Worm (Caenorhabditis elegans) whole organism, L3 larva: ENCODE results near the gene pgm-1.

ENCODE experiments used
- R02D3.7 ChIP-seq: fragments of 150-350 bp; optimal IDR thresholded peaks from 2 replicates; lab custom pipeline; 2014; ENCODE audit warnings: missing biosample characterization, missing genetic modification characterization
- ZK546.5 ChIP-seq: sonication (generic microtip); optimal IDR thresholded peaks from 2 replicates; lab custom pipeline; 2017; ENCODE audit warnings: missing biosample characterization, missing genetic modification characterization
- aly-2 ChIP-seq: fragments of 150-350 bp; optimal IDR thresholded peaks from 2 replicates; lab custom pipeline; 2014; ENCODE audit warnings: missing biosample characterization, missing genetic modification characterization
- ama-1 ChIP-seq: fragments of 150-350 bp; optimal IDR thresholded peaks from 2 replicates; lab custom pipeline; 2018
- ceh-16 ChIP-seq: sonication (generic microtip); optimal IDR thresholded peaks from 2 replicates; lab custom pipeline; 2017; ENCODE audit warnings: missing biosample characterization, missing genetic modification characterization
- ceh-28 ChIP-seq: fragments of 150-350 bp; optimal IDR thresholded peaks from 2 replicates; lab custom pipeline; 2014; ENCODE audit warnings: missing biosample characterization, missing genetic modification reagents, missing genetic modification characterization
- ceh-82 ChIP-seq: fragments of 150-350 bp; optimal IDR thresholded peaks from 2 replicates; lab custom pipeline; 2014; ENCODE audit warnings: missing biosample characterization, missing genetic modification characterization
- ceh-9 ChIP-seq: sonication (generic microtip); optimal IDR thresholded peaks from 2 replicates; lab custom pipeline; 2018; ENCODE audit warnings: missing biosample characterization, missing genetic modification characterization
- egl-27 ChIP-seq: sonication (generic microtip); optimal IDR thresholded peaks from 4 replicates; lab custom pipeline; 2017; ENCODE audit warnings: missing biosample characterization, missing genetic modification reagents, missing genetic modification characterization
- egl-5 ChIP-seq: fragments of 150-350 bp; optimal IDR thresholded peaks from 2 replicates; lab custom pipeline; 2017; ENCODE audit warnings: missing biosample characterization, missing genetic modification reagents, missing genetic modification characterization, inconsistent platforms
- elt-1 ChIP-seq: fragments of 150-350 bp; optimal IDR thresholded peaks from 2 replicates; lab custom pipeline; 2014; ENCODE audit warnings: missing biosample characterization, missing genetic modification characterization
- elt-2 ChIP-seq: sonication (generic microtip); optimal IDR thresholded peaks from 2 replicates; lab custom pipeline; 2016; ENCODE audit warnings: missing genetic modification reagents, mild to moderate bottlenecking, missing genetic modification characterization, missing compliant biosample characterization
- elt-3 ChIP-seq, 3 experiments: fragments of 150-350 bp in 1 of 3; sonication (generic microtip) in 2 of 3; optimal IDR thresholded peaks; 2 replicates in 2 of 3; 4 replicates in 1 of 3; lab custom pipeline; 2014 to 2017; ENCODE audit warnings: missing biosample characterization in 3 of 3, missing genetic modification characterization in 3 of 3
- eor-1 ChIP-seq, 2 experiments: fragments of 150-350 bp; optimal IDR thresholded peaks; 2 replicates each; lab custom pipeline; 2014 to 2018; ENCODE audit warnings: missing biosample characterization in 2 of 2, missing genetic modification characterization in 2 of 2
- fkh-10 ChIP-seq: sonication (generic microtip); optimal IDR thresholded peaks from 2 replicates; lab custom pipeline; 2017; ENCODE audit warnings: missing biosample characterization, missing genetic modification reagents, missing genetic modification characterization
- fkh-2 ChIP-seq: fragments of 150-350 bp; optimal IDR thresholded peaks from 2 replicates; lab custom pipeline; 2014; ENCODE audit warnings: missing biosample characterization, missing genetic modification reagents, missing genetic modification characterization
- fos-1 ChIP-seq: fragments of 150-350 bp; optimal IDR thresholded peaks from 2 replicates; lab custom pipeline; 2014; ENCODE audit warnings: missing biosample characterization, missing genetic modification characterization
- hmg-11 ChIP-seq: sonication (generic microtip); optimal IDR thresholded peaks from 2 replicates; lab custom pipeline; 2016; ENCODE audit warnings: missing genetic modification characterization, missing compliant biosample characterization
- jun-1 ChIP-seq: fragments of 150-350 bp; optimal IDR thresholded peaks from 2 replicates; lab custom pipeline; 2014; ENCODE audit warnings: missing biosample characterization, missing genetic modification reagents, missing genetic modification characterization
- lin-15B ChIP-seq: fragments of 150-350 bp; optimal IDR thresholded peaks from 2 replicates; lab custom pipeline; 2014; ENCODE audit warnings: missing biosample characterization, missing genetic modification characterization
- lin-39 ChIP-seq: fragments of 150-350 bp; optimal IDR thresholded peaks from 2 replicates; lab custom pipeline; 2018; ENCODE audit warnings: missing biosample characterization, missing genetic modification reagents, missing genetic modification characterization
- lsy-12 ChIP-seq: sonication (generic microtip); optimal IDR thresholded peaks from 2 replicates; lab custom pipeline; 2016; ENCODE audit warnings: mild to moderate bottlenecking, missing genetic modification characterization, missing compliant biosample characterization
- mdl-1 ChIP-seq: fragments of 150-350 bp; optimal IDR thresholded peaks from 2 replicates; lab custom pipeline; 2014; ENCODE audit warnings: missing biosample characterization, missing genetic modification characterization
- mml-1 ChIP-seq: fragments of 150-350 bp; sonication (generic microtip); optimal IDR thresholded peaks from 3 replicates; lab custom pipeline; 2014; ENCODE audit warnings: missing biosample characterization, missing genetic modification characterization
- nhr-11 ChIP-seq: fragments of 150-350 bp; optimal IDR thresholded peaks from 2 replicates; lab custom pipeline; 2014; ENCODE audit warnings: missing biosample characterization, missing genetic modification characterization
- nhr-12 ChIP-seq: fragments of 150-350 bp; optimal IDR thresholded peaks from 2 replicates; lab custom pipeline; 2014; ENCODE audit warnings: missing biosample characterization, missing genetic modification characterization
- nhr-23 ChIP-seq: fragments of 150-350 bp; optimal IDR thresholded peaks from 2 replicates; lab custom pipeline; 2014; ENCODE audit warnings: missing biosample characterization, missing genetic modification reagents, missing genetic modification characterization
- nhr-237 ChIP-seq: fragments of 150-350 bp; optimal IDR thresholded peaks from 2 replicates; lab custom pipeline; 2014; ENCODE audit warnings: missing biosample characterization, missing genetic modification characterization
- nhr-25 ChIP-seq: sonication (generic microtip); optimal IDR thresholded peaks from 2 replicates; lab custom pipeline; 2017; ENCODE audit warnings: missing biosample characterization, missing genetic modification characterization
- nhr-28 ChIP-seq: fragments of 150-350 bp; optimal IDR thresholded peaks from 2 replicates; lab custom pipeline; 2014; ENCODE audit warnings: missing biosample characterization, missing genetic modification characterization
- nhr-43 ChIP-seq: sonication (generic microtip); optimal IDR thresholded peaks from 2 replicates; lab custom pipeline; 2016; ENCODE audit warnings: mild to moderate bottlenecking, missing genetic modification characterization, missing compliant biosample characterization; ENCODE audit not compliant: poor library complexity, severe bottlenecking
- nhr-67 ChIP-seq: fragments of 150-350 bp; optimal IDR thresholded peaks from 2 replicates; lab custom pipeline; 2014; ENCODE audit warnings: missing biosample characterization, missing genetic modification characterization
- nhr-76 ChIP-seq: fragments of 150-350 bp; sonication (generic microtip); optimal IDR thresholded peaks from 5 replicates; lab custom pipeline; 2014; ENCODE audit warnings: missing biosample characterization, missing genetic modification characterization
- nhr-77 ChIP-seq: fragments of 150-350 bp; optimal IDR thresholded peaks from 2 replicates; lab custom pipeline; 2014; ENCODE audit warnings: missing biosample characterization, missing genetic modification characterization
- pha-4 ChIP-seq: fragments of 150-350 bp; optimal IDR thresholded peaks from 2 replicates; lab custom pipeline; 2014; ENCODE audit warnings: missing biosample characterization, missing genetic modification reagents, missing genetic modification characterization
- pqm-1 ChIP-seq: fragments of 150-350 bp; optimal IDR thresholded peaks from 2 replicates; lab custom pipeline; 2017; ENCODE audit warnings: missing biosample characterization, missing genetic modification characterization, inconsistent platforms
- sea-2 ChIP-seq: fragments of 150-350 bp; sonication (generic microtip); optimal IDR thresholded peaks from 4 replicates; lab custom pipeline; 2014; ENCODE audit warnings: missing biosample characterization, missing genetic modification reagents, missing genetic modification characterization
- skn-1 ChIP-seq: fragments of 150-350 bp; optimal IDR thresholded peaks from 2 replicates; lab custom pipeline; 2014; ENCODE audit warnings: missing biosample characterization, missing genetic modification characterization
- snpc-4 ChIP-seq: fragments of 150-350 bp; optimal IDR thresholded peaks from 2 replicates; lab custom pipeline; 2014; ENCODE audit warnings: missing biosample characterization, missing genetic modification characterization
- tbx-2 ChIP-seq: sonication (generic microtip); optimal IDR thresholded peaks from 2 replicates; lab custom pipeline; 2016; ENCODE audit warnings: mild to moderate bottlenecking, missing genetic modification characterization, missing compliant biosample characterization
- unc-39 ChIP-seq: sonication (generic microtip); optimal IDR thresholded peaks from 4 replicates; lab custom pipeline; 2017; ENCODE audit warnings: missing biosample characterization, missing genetic modification characterization
- unc-62 ChIP-seq: fragments of 150-350 bp; sonication (generic microtip); optimal IDR thresholded peaks from 4 replicates; lab custom pipeline; 2014; ENCODE audit warnings: missing biosample characterization, missing genetic modification reagents, missing genetic modification characterization
- ztf-11 ChIP-seq: fragments of 150-350 bp; optimal IDR thresholded peaks from 2 replicates; lab custom pipeline; 2014; ENCODE audit warnings: missing biosample characterization, missing genetic modification characterization
- ztf-4 ChIP-seq: fragments of 150-350 bp; optimal IDR thresholded peaks from 2 replicates; lab custom pipeline; 2014; ENCODE audit warnings: missing biosample characterization, missing genetic modification characterization

pgm-1 gene

ce11 chrII:4904778-4905177 is 15.5 kb downstream of the pgm-1 start, which contains the start of gene btbd-10:
Gene btbd-10 (plus strand): TSS chrII:4905008.
- TF ChIP-seq elt-2 (tag; lab: Kevin White, UChicago) = peak; percentile 75
- no peak for TF ChIP-seq nhr-237 (tag; lab: Kevin White, UChicago)

ce11 chrII:4905331-4905730 is 16.1 kb downstream of the pgm-1 start:
- TF ChIP-seq fkh-10 (GFP tag; lab: Kevin White, UChicago) = no peak
- no peak for TF ChIP-seq fos-1 (tag; lab: Kevin White, UChicago)
- no peak for TF ChIP-seq snpc-4
- no peak for TF ChIP-seq mdl-1 (tag; lab: Kevin White, UChicago)
- TF ChIP-seq ztf-4 = no peak
- no peak for TF ChIP-seq nhr-23 (tag; lab: Kevin White, UChicago)
- TF ChIP-seq skn-1 (tag; lab: Kevin White, UChicago) = no peak
- TF ChIP-seq nhr-43 (tag; lab: Kevin White, UChicago) = no peak
- no peak for TF ChIP-seq pha-4
- no peak for TF ChIP-seq mml-1 (tag; lab: Kevin White, UChicago)
- no peak for TF ChIP-seq nhr-12 (tag; lab: Kevin White, UChicago)
- TF ChIP-seq eor-1 (tag; optimal IDR thresholded peaks at IDR 0.05; lab: Kevin White, UChicago) = no peak
- TF ChIP-seq hmg-11 (tag; lab: Kevin White, UChicago) = no peak
- TF ChIP-seq elt-2 (tag; lab: Kevin White, UChicago) = no peak

ce11 chrII:4905883-4906282 is 16.6 kb downstream of the pgm-1 start:
- TF ChIP-seq hmg-11 (tag; lab: Kevin White, UChicago) (no peak), ztf-4 (no peak), ceh-82 (no peak), elt-2 (tag; lab: Kevin White, UChicago) (no peak), ZK546.5 (tag; lab: Kevin White, UChicago) (no peak), nhr-11 (tag; lab: Kevin White, UChicago) (no peak), nhr-43 (tag; lab: Kevin White, UChicago) (no peak), sea-2 (GFP tag; lab: Kevin White, UChicago) (no peak), R02D3.7 (tag; lab: Kevin White, UChicago) (no peak), fkh-10 (GFP tag; lab: Kevin White, UChicago) (no peak), ceh-16 (no peak), snpc-4 (no peak), jun-1 (tag; lab: Kevin White, UChicago) (no peak), ztf-11 (no peak), lin-15B (tag; lab: Kevin White, UChicago) (no peak)

ce11 chrII:4908160-4908559 is 18.9 kb downstream of the pgm-1 start:
- no peak for TF ChIP-seq aly-2
- TF ChIP-seq ztf-11 = no peak
- no peak for TF ChIP-seq ceh-28
- TF ChIP-seq fos-1 (tag; lab: Kevin White, UChicago) = no peak
- TF ChIP-seq elt-1 (tag; lab: Kevin White, UChicago) = no peak
- TF ChIP-seq nhr-23 (tag; lab: Kevin White, UChicago) = peak; percentile 26
- no peak for TF ChIP-seq unc-62 (GFP tag; lab: Kevin White, UChicago)
- no peak for TF ChIP-seq nhr-77 (tag; lab: Kevin White, UChicago)
- TF ChIP-seq nhr-12 (tag; lab: Kevin White, UChicago) = no peak
- TF ChIP-seq fkh-2 (tag; lab: Kevin White, UChicago) = no peak
- peak; percentile 88 for TF ChIP-seq egl-5 (tag; lab: Kevin White, UChicago)
- TF ChIP-seq nhr-43 (tag; lab: Kevin White, UChicago) = no peak
- TF ChIP-seq eor-1 (tag; optimal IDR thresholded peaks at IDR 0.05; lab: Kevin White, UChicago) = no peak
- TF ChIP-seq ceh-9 (tag; lab: Kevin White, UChicago) = no peak
- no peak for TF ChIP-seq elt-3 (tag; optimal IDR thresholded peaks at IDR 0.05; lab: Kevin White, UChicago)
- TF ChIP-seq mdl-1 (tag; lab: Kevin White, UChicago) = no peak
- TF ChIP-seq hmg-11 (tag; lab: Kevin White, UChicago) = no peak
- TF ChIP-seq ZK546.5 (tag; lab: Kevin White, UChicago) = no peak
- TF ChIP-seq unc-39 (tag; lab: Kevin White, UChicago) = no peak
- peak; percentile 22 for TF ChIP-seq elt-2 (tag; lab: Kevin White, UChicago)
- peak; percentile 93 for TF ChIP-seq skn-1 (tag; lab: Kevin White, UChicago)
- TF ChIP-seq nhr-76 (tag; lab: Kevin White, UChicago) = no peak
- TF ChIP-seq nhr-11 (tag; lab: Kevin White, UChicago) = no peak
- no peak for TF ChIP-seq nhr-237 (tag; lab: Kevin White, UChicago)
- TF ChIP-seq tbx-2 (tag; lab: Kevin White, UChicago) = peak; percentile 5
- no peak for TF ChIP-seq sea-2 (GFP tag; lab: Kevin White, UChicago)
- TF ChIP-seq ama-1 (lab: Kevin White, UChicago) = no peak
- no peak for TF ChIP-seq nhr-25 (tag; lab: Kevin White, UChicago)
- TF ChIP-seq nhr-28 (tag; lab: Kevin White, UChicago) = no peak
- TF ChIP-seq ceh-82 = no peak
- TF ChIP-seq lin-39 (tag; lab: Kevin White, UChicago) = peak; percentile 25
- no peak for TF ChIP-seq egl-27
- TF ChIP-seq mml-1 (tag; lab: Kevin White, UChicago) = no peak
- no peak for TF ChIP-seq lin-15B (tag; lab: Kevin White, UChicago)
- TF ChIP-seq nhr-67 = no peak
- TF ChIP-seq R02D3.7 (tag; lab: Kevin White, UChicago) = no peak
- no peak for TF ChIP-seq pqm-1 (tag; lab: Kevin White, UChicago)
- no peak for TF ChIP-seq fkh-10 (GFP tag; lab: Kevin White, UChicago)
- TF ChIP-seq jun-1 (tag; lab: Kevin White, UChicago) = no peak
- no peak for TF ChIP-seq lsy-12
- no peak for TF ChIP-seq ceh-16
